Fruit fly (Drosophila melanogaster) whole organism, embryonic: ENCODE data around the gene CG34462.

Experiments
- Adf1 ChIP-seq: fragments of 200-800 bp; sonication (Bioruptor generic); IDR thresholded peaks from 2 replicates; pipeline ENCODE4 v1.3.6; 2022; ENCODE audit warnings: missing biosample characterization, missing genetic modification characterization
- Aef1 ChIP-seq: fragments of 200-800 bp; sonication (Bioruptor generic); IDR thresholded peaks from 3 replicates; pipeline ENCODE4 v1.3.6; 2022; ENCODE audit warnings: missing biosample characterization, missing genetic modification characterization
- Blimp-1 ChIP-seq: fragments of 200-800 bp; sonication (Bioruptor generic); optimal IDR thresholded peaks from 3 replicates; lab custom pipeline; 2018; ENCODE audit warnings: missing biosample characterization, missing genetic modification characterization, mild to moderate bottlenecking, moderate library complexity, missing genetic modification reagents
- CG10274 ChIP-seq: fragments of 200-800 bp; sonication (Bioruptor generic); optimal IDR thresholded peaks from 3 replicates; lab custom pipeline; 2017; ENCODE audit warnings: missing biosample characterization, mild to moderate bottlenecking, missing genetic modification characterization
- CG10654 ChIP-seq: fragments of 200-800 bp; sonication (Bioruptor generic); optimal IDR thresholded peaks from 2 replicates; lab custom pipeline; 2016; ENCODE audit warnings: missing biosample characterization, missing genetic modification characterization
- CG11247 ChIP-seq: fragments of 200-800 bp; sonication (Bioruptor generic); IDR thresholded peaks from 2 replicates; pipeline ENCODE4 v1.3.6; 2022; ENCODE audit warnings: missing biosample characterization, missing genetic modification characterization
- CG11456 ChIP-seq: fragments of 200-800 bp; sonication (Bioruptor generic); IDR thresholded peaks from 3 replicates; pipeline ENCODE4 v1.3.6; 2022; ENCODE audit warnings: missing biosample characterization, missing genetic modification characterization
- CG11504 ChIP-seq: fragments of 200-800 bp; sonication (Bioruptor generic); optimal IDR thresholded peaks from 3 replicates; lab custom pipeline; 2019; ENCODE audit warnings: missing biosample characterization, mild to moderate bottlenecking, missing genetic modification characterization, moderate library complexity
- CG14965 ChIP-seq: fragments of 200-800 bp; sonication (Bioruptor generic); optimal IDR thresholded peaks from 2 replicates; lab custom pipeline; 2016; ENCODE audit warnings: missing biosample characterization, missing genetic modification characterization, borderline replicate concordance
- CG15269 ChIP-seq: fragments of 200-800 bp; sonication (Bioruptor generic); optimal IDR thresholded peaks from 2 replicates; lab custom pipeline; 2018; ENCODE audit warnings: missing biosample characterization, mild to moderate bottlenecking, missing genetic modification characterization, moderate library complexity
- CG16815 ChIP-seq: fragments of 200-800 bp; sonication (Bioruptor generic); optimal IDR thresholded peaks from 3 replicates; lab custom pipeline; 2017; ENCODE audit warnings: missing biosample characterization, mild to moderate bottlenecking, missing genetic modification characterization
- CG18476 ChIP-seq: fragments of 200-800 bp; sonication (Bioruptor generic); optimal IDR thresholded peaks from 2 replicates; lab custom pipeline; 2016; ENCODE audit warnings: missing biosample characterization, mild to moderate bottlenecking, missing genetic modification characterization
- CG4707 ChIP-seq: fragments of 200-800 bp; sonication (Bioruptor generic); optimal IDR thresholded peaks from 2 replicates; lab custom pipeline; 2018; ENCODE audit warnings: missing biosample characterization, mild to moderate bottlenecking, missing genetic modification characterization, moderate library complexity
- CG6175 ChIP-seq: fragments of 200-800 bp; sonication (Bioruptor generic); IDR thresholded peaks from 3 replicates; pipeline ENCODE4 v1.3.6; 2022; ENCODE audit warnings: missing biosample characterization, missing genetic modification characterization
- CG9215 ChIP-seq: fragments of 200-800 bp; sonication (Bioruptor generic); IDR thresholded peaks from 2 replicates; pipeline ENCODE4 v1.3.6; 2022; ENCODE audit warnings: missing biosample characterization, missing genetic modification characterization
- CG9932 ChIP-seq: fragments of 200-800 bp; sonication (Bioruptor generic); IDR thresholded peaks from 2 replicates; pipeline ENCODE4 v1.3.6; 2022; ENCODE audit warnings: missing biosample characterization, missing genetic modification characterization
- CTCF ChIP-seq: fragments of 200-800 bp; sonication (Bioruptor generic); optimal IDR thresholded peaks from 2 replicates; lab custom pipeline; 2017; ENCODE audit warnings: missing biosample characterization, mild to moderate bottlenecking, missing genetic modification characterization, moderate library complexity
- Deaf1 ChIP-seq: fragments of 200-800 bp; optimal IDR thresholded peaks from 3 replicates; lab custom pipeline; 2019; ENCODE audit warnings: missing biosample characterization, mild to moderate bottlenecking, missing genetic modification characterization, moderate library complexity
- Dfd ChIP-seq, 2 experiments: fragments of >200 bp; optimal IDR thresholded peaks; 2 replicates each; lab custom pipeline; 2017; ENCODE audit warnings: missing biosample characterization in 2 of 2, missing genetic modification characterization in 2 of 2
- Dip3 ChIP-seq: fragments of 200-800 bp; sonication (Bioruptor generic); optimal IDR thresholded peaks from 3 replicates; lab custom pipeline; 2016; ENCODE audit warnings: missing biosample characterization, missing genetic modification characterization
- Ets65A ChIP-seq: fragments of 200-800 bp; sonication (Bioruptor generic); peaks from one replicate; lab custom pipeline; 2016; ENCODE audit warnings: missing biosample characterization, missing genetic modification characterization
- Hr78 ChIP-seq, 2 experiments: fragments of 200-800 bp in 1 of 2; fragments of >200 bp in 1 of 2; sonication (Bioruptor generic) in 1 of 2; optimal IDR thresholded peaks; 2 replicates each; lab custom pipeline; 2017 to 2019; ENCODE audit warnings: missing biosample characterization in 2 of 2, missing genetic modification characterization in 2 of 2, mild to moderate bottlenecking in 1 of 2, moderate library complexity in 1 of 2
- MESR4 ChIP-seq: fragments of 200-800 bp; sonication (Bioruptor generic); optimal IDR thresholded peaks from 2 replicates; lab custom pipeline; 2018; ENCODE audit warnings: missing biosample characterization, mild to moderate bottlenecking, missing genetic modification characterization, moderate library complexity
- NK7.1 ChIP-seq: fragments of 200-800 bp; sonication (Bioruptor generic); optimal IDR thresholded peaks from 3 replicates; lab custom pipeline; 2016; ENCODE audit warnings: missing biosample characterization, missing genetic modification characterization
- Rfx ChIP-seq: fragments of 200-800 bp; sonication (Bioruptor generic); IDR thresholded peaks from 2 replicates; pipeline ENCODE4 v1.3.6; 2022; ENCODE audit warnings: missing biosample characterization, missing genetic modification characterization
- Six4 ChIP-seq: fragments of 200-800 bp; sonication (Bioruptor generic); optimal IDR thresholded peaks from 2 replicates; lab custom pipeline; 2016; ENCODE audit warnings: missing biosample characterization, missing genetic modification characterization
- bbx ChIP-seq: fragments of 200-800 bp; sonication (Bioruptor generic); IDR thresholded peaks from 2 replicates; pipeline ENCODE4 v1.3.6; 2022; ENCODE audit warnings: missing biosample characterization, missing genetic modification characterization; ENCODE audit not compliant: partially characterized antibody
- bigmax ChIP-seq: fragments of 200-800 bp; sonication (Bioruptor generic); optimal IDR thresholded peaks from 2 replicates; lab custom pipeline; 2018; ENCODE audit warnings: missing biosample characterization, mild to moderate bottlenecking, missing genetic modification characterization
- br ChIP-seq: fragments of >200 bp; optimal IDR thresholded peaks from 2 replicates; lab custom pipeline; 2017
- bsh ChIP-seq, 2 experiments: fragments of 200-800 bp; sonication (Bioruptor generic); optimal IDR thresholded peaks; 2 replicates each; lab custom pipeline; 2017 to 2018; ENCODE audit warnings: mild to moderate bottlenecking in 2 of 2, missing biosample characterization in 2 of 2, missing genetic modification characterization in 2 of 2, moderate library complexity in 1 of 2
- chinmo ChIP-seq: fragments of 200-800 bp; sonication (Bioruptor generic); IDR thresholded peaks from 4 replicates; pipeline ENCODE4 v1.3.6; 2022; ENCODE audit warnings: missing biosample characterization, missing genetic modification characterization; ENCODE audit not compliant: partially characterized antibody
- klu ChIP-seq: fragments of 200-800 bp; sonication (Bioruptor generic); IDR thresholded peaks from 2 replicates; pipeline ENCODE4 v1.3.6; 2022; ENCODE audit warnings: missing biosample characterization, missing genetic modification characterization
- kni ChIP-seq: fragments of 200-800 bp; sonication (Bioruptor generic); optimal IDR thresholded peaks from 3 replicates; lab custom pipeline; 2017; ENCODE audit warnings: mild to moderate bottlenecking, missing biosample characterization, missing genetic modification reagents, missing genetic modification characterization
- lmd ChIP-seq: fragments of 200-800 bp; sonication (Bioruptor generic); IDR thresholded peaks from 2 replicates; pipeline ENCODE4 v1.3.6; 2022; ENCODE audit warnings: missing biosample characterization, missing genetic modification characterization
- mam ChIP-seq: fragments of 200-800 bp; sonication (Bioruptor generic); optimal IDR thresholded peaks from 3 replicates; lab custom pipeline; 2016; ENCODE audit warnings: missing biosample characterization, missing genetic modification characterization
- nom ChIP-seq: fragments of 200-800 bp; sonication (Bioruptor generic); optimal IDR thresholded peaks from 2 replicates; lab custom pipeline; 2017; ENCODE audit warnings: missing biosample characterization, missing genetic modification characterization, mild to moderate bottlenecking, moderate library complexity, missing genetic modification reagents
- otp ChIP-seq: fragments of 200-800 bp; sonication (Bioruptor generic); IDR thresholded peaks from 3 replicates; pipeline ENCODE4, ENCODE4 v1.3.6; 2022; ENCODE audit warnings: missing biosample characterization, missing genetic modification characterization
- p53 ChIP-seq: fragments of 200-800 bp; sonication (Bioruptor generic); optimal IDR thresholded peaks from 2 replicates; lab custom pipeline; 2016; ENCODE audit warnings: missing biosample characterization, missing genetic modification characterization
- pros ChIP-seq: fragments of 200-800 bp; sonication (Bioruptor generic); optimal IDR thresholded peaks from 3 replicates; lab custom pipeline; 2019; ENCODE audit warnings: missing biosample characterization, mild to moderate bottlenecking, missing genetic modification characterization, moderate library complexity
- run ChIP-seq: fragments of 200-800 bp; sonication (Bioruptor generic); optimal IDR thresholded peaks from 3 replicates; lab custom pipeline; 2018; ENCODE audit warnings: missing biosample characterization, mild to moderate bottlenecking, missing genetic modification characterization
- salm ChIP-seq: fragments of 200-800 bp; sonication (Bioruptor generic); optimal IDR thresholded peaks from 2 replicates; lab custom pipeline; 2018; ENCODE audit warnings: missing biosample characterization, mild to moderate bottlenecking, missing genetic modification characterization
- sd ChIP-seq: fragments of 200-800 bp; sonication (Bioruptor generic); optimal IDR thresholded peaks from 3 replicates; lab custom pipeline; 2018; ENCODE audit warnings: missing biosample characterization, mild to moderate bottlenecking, missing genetic modification characterization, moderate library complexity
- sens ChIP-seq: fragments of 200-800 bp; sonication (Bioruptor generic); peaks from one replicate; lab custom pipeline; 2016; ENCODE audit warnings: missing biosample characterization, missing genetic modification characterization
- slbo ChIP-seq: fragments of 200-800 bp; sonication (Bioruptor generic); IDR thresholded peaks from 2 replicates; pipeline ENCODE4 v1.3.6; 2022; ENCODE audit warnings: missing biosample characterization, missing genetic modification characterization
- sqz ChIP-seq: fragments of 200-800 bp; sonication (Bioruptor generic); optimal IDR thresholded peaks from 3 replicates; lab custom pipeline; 2018; ENCODE audit warnings: missing biosample characterization, mild to moderate bottlenecking, missing genetic modification characterization
- vvl ChIP-seq: fragments of 200-800 bp; sonication (Bioruptor generic); IDR thresholded peaks from 2 replicates; pipeline ENCODE4 v1.3.6; 2022; ENCODE audit warnings: missing biosample characterization, missing genetic modification characterization
- yki ChIP-seq: fragments of >200 bp; optimal IDR thresholded peaks from 3 replicates; lab custom pipeline; 2018

The CG34462 gene

DNA sequence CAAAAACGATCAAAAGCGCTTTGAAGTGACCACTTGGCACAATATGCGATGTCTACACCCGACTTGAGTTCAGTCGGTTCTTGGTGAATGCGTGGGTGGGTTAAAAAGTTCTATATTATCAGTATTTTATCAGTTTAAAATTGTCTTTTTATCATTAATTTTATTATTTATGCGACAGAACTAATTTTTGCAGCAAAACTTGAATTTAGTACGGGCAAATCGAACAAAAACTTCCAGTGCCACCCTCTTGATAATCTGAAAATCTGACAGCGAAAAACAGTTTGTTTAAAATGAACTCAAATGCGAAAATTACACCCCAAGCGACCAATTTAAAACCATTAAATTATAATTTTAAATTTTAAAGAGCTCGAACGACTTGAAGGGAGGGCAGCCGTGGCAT is 42.5 kb downstream of the CG34462 start (continued):
- TF ChIP-seq salm (tag; lab: Kevin White, UChicago) (no peak), lmd (GFP tag; lab: Robert Waterston, UW) (0 out of 2 replicates have a peak, but pooled peaks have one; percentile 11), MESR4 (no peak), Rfx (GFP tag; lab: Robert Waterston, UW) (peak; percentile 28; the same call in 1 of the 2 replicates)

DNA sequence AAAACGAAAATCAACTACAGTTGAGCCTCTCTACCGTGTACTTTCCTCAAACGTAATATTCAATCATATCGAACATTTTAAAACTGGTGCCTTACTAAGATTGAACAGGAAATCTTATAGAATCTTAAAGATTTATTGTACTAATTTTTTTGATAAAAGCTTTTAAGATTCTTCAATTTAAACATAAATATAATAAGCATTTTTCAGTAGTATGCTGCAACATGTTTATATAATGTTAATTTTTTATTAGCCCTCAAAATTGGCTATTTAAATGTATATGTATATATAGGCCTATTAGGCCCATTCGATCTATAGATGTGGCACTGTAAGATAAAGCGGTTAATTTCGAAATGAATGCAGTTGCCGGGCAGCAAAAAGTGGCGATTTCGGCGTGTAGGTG is 43.2 kb downstream of the CG34462 start:
- TF ChIP-seq Dip3, result no peak
- no peak for TF ChIP-seq CG4707 (GFP tag; lab: Kevin White, UChicago)

DNA sequence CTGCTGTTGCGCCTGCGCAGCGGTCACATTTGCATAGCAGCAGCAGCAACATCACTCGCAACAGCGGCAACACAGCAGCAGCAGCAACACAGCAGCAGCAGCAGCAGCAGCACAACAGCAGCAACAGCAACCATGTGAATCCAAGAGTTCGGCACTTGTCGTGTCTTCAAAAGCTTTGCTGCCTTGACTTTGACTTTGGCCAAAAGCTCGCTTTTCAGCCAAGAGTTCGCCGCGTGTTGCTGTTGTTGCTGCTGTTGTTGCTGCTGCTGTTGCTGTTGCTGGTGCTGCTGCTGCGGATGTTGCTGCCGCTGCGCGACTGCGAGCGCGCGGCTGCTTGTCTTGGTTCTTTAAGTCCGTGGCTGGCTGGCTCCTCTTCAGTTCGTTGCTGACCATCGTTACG is 43.7 kb downstream of the CG34462 start, which contains the start of gene ImpE1:
TSS of gene ImpE1 (plus strand) at position 371 of the 400 bp plus-strand sequence.
- TF ChIP-seq yki (lab: Kevin White, UChicago) (no peak), run (tag; lab: Kevin White, UChicago) (no peak), CG11504 (tag; lab: Kevin White, UChicago) (peak; percentile 96), bsh (GFP tag; optimal IDR thresholded peaks at IDR 0.05; lab: Kevin White, UChicago) (no peak), p53 (GFP tag; lab: Kevin White, UChicago) (no peak), br (lab: Kevin White, UChicago) (no peak), CG11456 (GFP tag; lab: Robert Waterston, UW) (0 out of 3 replicates have a peak, but pooled peaks have one; percentile 5), CG10654 (no peak), CG6175 (peak; percentile 75; the same call in 2 of the 3 replicates), chinmo (GFP tag; lab: Robert Waterston, UW) (0 out of 4 replicates have a peak, but pooled peaks have one; percentile 72), CG9932 (GFP tag; lab: Robert Waterston, UW) (0 out of 2 replicates have a peak, but pooled peaks have one; percentile 16), CG18476 (GFP tag; lab: Kevin White, UChicago) (no peak), CG9215 (GFP tag; lab: Robert Waterston, UW) (no peak), Dfd (GFP tag; optimal IDR thresholded peaks at IDR 0.05; lab: Kevin White, UChicago) (peak in 1 of 2 experiments; percentile 89), Adf1 (peak; percentile 73), bigmax (GFP tag; lab: Kevin White, UChicago) (no peak), nom (GFP tag; lab: Kevin White, UChicago) (peak; percentile 24), sens (GFP tag; lab: Kevin White, UChicago) (peak; percentile 14), Six4 (GFP tag; lab: Kevin White, UChicago) (no peak), CTCF (GFP tag; lab: Kevin White, UChicago) (no peak), bbx (GFP tag; lab: Robert Waterston, UW) (0 out of 2 replicates have a peak, but pooled peaks have one; percentile 8), Aef1 (GFP tag; lab: Robert Waterston, UW) (no peak), vvl (GFP tag; lab: Robert Waterston, UW) (peak; percentile 48; the same call in 1 of the 2 replicates), klu (0 out of 2 replicates have a peak, but pooled peaks have one; percentile 23), slbo (no peak), Ets65A (peak; percentile 35), Deaf1 (tag; lab: Kevin White, UChicago) (peak; percentile 80)

DNA sequence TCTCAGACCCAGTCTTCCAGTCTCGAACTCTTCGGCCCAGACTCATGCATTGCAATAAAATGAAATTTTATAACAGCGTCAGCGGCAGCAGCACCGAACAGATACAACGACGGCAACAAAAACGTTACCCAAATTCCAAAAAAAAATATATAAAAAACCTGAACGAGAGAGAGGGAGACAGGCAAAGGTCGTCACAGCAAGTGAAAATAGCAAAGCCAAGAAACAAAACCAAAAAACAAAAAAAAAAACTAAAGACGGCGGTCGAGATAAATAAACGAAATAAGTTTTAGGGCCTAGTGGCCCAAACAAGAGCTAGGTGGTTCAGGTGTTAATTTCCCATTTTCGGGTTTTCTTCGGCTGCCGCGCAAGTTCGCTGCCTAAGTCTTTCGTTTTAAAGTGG is 45.7 kb downstream of the CG34462 start:
- TF ChIP-seq CG16815 (GFP tag; lab: Kevin White, UChicago) (no peak), sd (tag; lab: Kevin White, UChicago) (peak; percentile 14), CG10274 (GFP tag; lab: Kevin White, UChicago) (no peak), NK7.1 (GFP tag; lab: Kevin White, UChicago) (no peak), sens (GFP tag; lab: Kevin White, UChicago) (peak; percentile 11), sqz (GFP tag; lab: Kevin White, UChicago) (peak; percentile 96), pros (GFP tag; lab: Kevin White, UChicago) (peak; percentile 76), mam (no peak), Blimp-1 (GFP tag; lab: Kevin White, UChicago) (peak; percentile 65), CG11247 (GFP tag; lab: Robert Waterston, UW) (0 out of 2 replicates have a peak, but pooled peaks have one; percentile 38), kni (GFP tag; lab: Kevin White, UChicago) (peak; percentile 20), otp (GFP tag; lab: Robert Waterston, UW) (no peak), CG14965 (GFP tag; lab: Kevin White, UChicago) (no peak), Hr78 (GFP tag; optimal IDR thresholded peaks at IDR 0.05; lab: Kevin White, UChicago) (peak in 1 of 2 experiments; percentile 47), Ets65A (peak; percentile 62), CG15269 (tag; lab: Kevin White, UChicago) (peak; percentile 70)
